Fruit fly (Drosophila melanogaster) ovary, adult (tissue): ENCODE data around the gene CG6999.
"Not testable (repeated sequence)": the region's sequence is repeated elsewhere in the genome, so short reads cannot be mapped to it uniquely, and the experiment has no call there.

Source experiments
- CG17801 ChIP-seq: fragments of 200-800 bp; optimal IDR thresholded peaks from 2 replicates; lab custom pipeline; 2019; ENCODE audit warnings: missing biosample characterization, mild to moderate bottlenecking, missing genetic modification characterization, moderate library complexity; ENCODE audit not compliant: partially characterized antibody

The CG6999 gene

DNA sequence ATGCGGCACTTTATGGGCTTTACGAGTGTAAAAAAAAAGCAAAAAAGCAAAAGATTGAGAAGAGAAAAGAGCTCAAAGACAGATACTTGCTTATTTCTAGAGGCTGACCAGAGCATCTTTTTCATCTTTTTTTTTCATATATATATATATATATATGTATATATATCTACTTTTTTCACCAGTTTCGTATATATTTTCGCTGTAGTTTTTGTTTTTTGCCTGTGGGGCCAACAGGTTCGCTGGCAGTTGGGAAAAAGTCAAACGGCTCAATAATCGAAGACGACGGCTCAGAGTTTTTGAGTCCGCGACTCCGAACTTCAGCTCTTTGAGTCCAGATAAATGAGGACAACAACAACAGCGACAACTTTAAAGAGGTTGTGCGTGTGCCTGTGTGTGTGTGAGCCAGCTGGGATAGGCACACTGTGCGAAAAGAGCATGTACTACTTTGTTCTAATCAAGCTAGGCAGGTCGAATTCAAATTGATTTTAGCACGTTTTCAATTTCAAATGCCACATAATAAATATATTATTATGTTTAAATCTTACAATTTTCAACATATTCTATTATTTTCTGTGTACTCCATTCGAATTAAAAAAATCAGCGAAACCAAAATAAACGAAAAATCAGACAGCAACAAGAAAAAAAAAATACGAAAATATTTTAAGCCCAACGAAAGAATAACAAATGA lies 21.2 kb upstream of the CG6999 start:
- TF ChIP-seq CG17801 = no peak

DNA sequence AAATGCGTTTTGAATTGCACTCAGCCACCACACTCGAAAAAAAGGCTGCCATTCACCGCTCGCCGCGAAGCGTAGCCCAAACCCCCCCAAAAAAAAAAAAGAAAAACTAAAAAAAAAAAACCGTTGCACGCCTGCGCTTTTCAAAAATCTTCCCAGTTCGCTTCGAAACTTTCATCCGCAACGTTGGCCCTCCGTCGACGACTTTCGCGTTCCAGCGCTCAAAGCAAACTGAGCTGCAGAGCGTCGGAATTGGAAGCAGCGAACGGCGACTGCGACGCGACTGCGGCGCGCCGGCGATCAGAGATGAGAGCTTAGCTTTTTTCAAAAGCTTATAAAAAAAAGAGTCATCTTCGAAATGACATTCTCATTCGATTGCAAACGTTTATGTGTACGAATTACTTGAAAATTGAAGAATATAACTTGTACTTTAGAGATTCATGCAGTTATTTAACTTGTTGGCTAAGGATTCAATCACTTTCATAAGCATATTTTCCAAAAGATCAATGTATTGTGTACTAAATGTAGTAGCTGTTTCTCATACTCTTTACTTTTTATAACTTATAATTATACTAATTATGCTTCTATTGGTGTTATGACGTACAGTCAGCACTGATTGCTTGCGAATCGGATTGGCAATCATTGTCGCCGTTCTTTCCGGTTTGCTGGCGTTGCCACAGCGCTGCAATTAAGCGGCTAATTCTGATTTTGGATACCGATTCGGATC lies 20.3 kb upstream of the CG6999 start, which contains the start of gene CG15365:
TSS of gene CG15365 (minus strand) at position 230 of the 724 bp plus-strand sequence.
- TF ChIP-seq CG17801 = peak; percentile 26

DNA sequence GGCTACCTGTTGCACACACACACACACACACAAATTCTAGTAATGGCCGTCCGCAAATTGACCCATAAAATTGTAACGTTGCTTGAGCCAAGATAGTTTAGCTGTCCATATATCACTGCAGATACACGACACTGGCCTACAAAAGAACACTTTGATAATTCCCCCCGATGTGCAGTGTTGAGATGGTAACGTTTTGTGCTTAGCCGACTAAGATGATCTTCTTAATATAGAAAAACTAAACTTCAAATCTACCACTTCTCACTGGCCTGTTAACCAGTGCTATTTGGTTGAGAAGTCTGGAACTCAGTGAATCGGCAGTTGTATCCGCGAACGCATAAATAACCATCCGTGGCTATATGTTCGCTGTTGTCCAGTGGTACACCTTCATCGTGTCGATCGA lies 19.3 kb upstream of the CG6999 start:
- no peak for TF ChIP-seq CG17801

DNA sequence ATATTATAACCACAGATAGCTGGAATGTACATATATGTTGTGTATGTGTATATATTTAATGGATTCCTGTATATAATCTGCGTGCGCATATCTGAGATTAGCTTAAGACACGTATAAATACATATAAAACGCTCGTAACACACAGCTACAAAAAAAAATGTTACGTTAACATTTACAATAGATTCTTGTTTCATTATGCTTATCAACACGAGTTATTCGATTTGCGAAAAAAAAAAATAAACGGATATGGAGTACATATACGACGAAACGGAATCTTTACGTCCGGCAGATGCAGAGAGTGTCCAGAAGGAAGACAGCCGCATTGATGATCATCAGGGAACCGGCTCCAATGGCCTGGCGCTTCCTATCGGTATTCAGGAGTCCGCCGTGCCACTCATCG lies 16.9 kb upstream of the CG6999 start, which contains the start of gene CG10970:
TSS of gene CG10970 (minus strand) at position 101 of the 400 bp plus-strand sequence.
- no peak for TF ChIP-seq CG17801

DNA sequence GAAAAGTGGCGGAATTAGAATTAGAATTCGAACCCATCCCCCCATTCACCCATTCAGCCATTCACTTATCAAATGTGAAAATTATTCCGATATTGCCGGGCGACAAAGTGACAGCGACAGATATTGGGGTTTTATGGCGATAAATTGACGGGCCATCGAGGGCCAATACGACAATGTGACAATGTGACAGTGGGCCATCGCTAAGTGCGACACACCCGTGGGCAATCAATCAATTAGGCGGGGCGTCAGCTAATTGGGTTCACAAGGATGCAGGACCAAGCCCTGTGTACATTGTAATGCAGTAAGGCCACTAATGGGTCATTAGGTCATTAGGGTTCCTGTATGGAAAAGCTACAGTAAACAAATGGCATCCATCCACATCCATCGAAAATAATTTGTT lies 14.1 kb upstream of the CG6999 start:
- no peak for TF ChIP-seq CG17801

DNA sequence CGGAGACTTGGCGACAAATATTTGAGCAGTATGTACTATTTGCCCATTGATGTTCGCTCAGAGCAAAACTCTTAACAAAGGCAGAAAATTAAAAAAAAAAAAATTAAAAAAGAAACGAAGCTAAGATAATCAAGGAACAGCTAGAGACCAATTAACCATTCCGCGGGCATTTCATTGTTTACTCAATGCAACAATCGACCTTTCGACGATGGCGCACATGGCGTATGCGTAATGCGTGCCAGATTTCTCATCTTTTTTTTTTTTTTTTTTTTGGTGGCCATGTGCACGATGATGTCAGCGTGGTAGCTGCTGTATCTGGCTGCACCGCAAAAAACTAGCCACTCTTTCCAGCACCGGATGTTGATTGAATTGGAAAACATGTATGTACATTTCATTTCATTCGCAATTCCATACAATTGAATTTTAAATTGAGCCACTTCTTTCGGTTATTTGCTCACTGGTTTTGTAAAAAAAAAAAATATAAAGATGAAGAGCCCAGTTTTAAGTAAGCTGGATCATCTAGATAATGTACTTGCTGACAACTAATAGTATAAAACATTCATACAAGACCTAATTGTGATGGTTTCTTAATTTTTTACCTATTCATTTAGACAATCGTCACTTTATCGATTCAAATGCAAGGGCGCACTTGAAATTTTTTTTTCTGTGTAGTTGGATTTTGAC lies 12.4 kb upstream of the CG6999 start:
- no peak for TF ChIP-seq CG17801

DNA sequence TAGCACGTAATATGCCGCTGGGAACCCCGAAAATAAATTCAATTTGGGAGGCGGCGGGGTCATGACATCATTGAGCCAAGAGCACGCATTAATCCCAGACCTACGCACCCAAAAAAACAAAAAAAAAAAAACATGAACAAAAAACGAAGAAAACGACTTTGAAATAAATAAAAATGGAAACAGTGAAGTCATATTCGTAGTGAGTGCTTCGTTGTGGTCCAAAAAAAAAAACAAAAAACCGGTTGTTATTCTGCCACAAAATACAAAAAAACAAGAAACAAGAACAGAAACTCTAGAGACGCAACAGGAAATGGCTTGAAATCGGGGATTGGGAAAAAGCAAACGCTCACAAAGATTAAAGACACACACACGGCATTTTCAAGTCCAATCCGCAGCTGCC lies 10.6 kb upstream of the CG6999 start:
- TF ChIP-seq CG17801 = no peak

DNA sequence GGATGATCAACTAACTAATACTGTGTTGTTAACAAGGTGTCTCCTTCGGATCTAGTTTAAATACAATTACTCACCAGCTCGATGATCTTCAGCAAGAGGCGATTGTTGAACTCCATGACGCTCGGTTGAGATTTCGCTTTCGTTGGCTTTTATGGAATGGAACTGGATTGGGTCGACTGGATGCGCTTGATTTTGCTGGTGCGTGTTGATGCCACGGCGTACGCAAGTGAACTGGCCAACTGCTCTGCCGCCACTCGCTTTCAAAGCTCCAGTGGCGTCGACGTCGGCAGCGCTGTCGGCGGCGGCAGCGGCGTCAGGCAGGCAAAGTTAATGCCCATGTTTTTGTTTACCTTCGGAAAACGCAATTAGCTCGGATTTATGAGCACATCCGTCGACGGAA lies 9.9 kb upstream of the CG6999 start, which contains the start of gene CG44325:
TSS of gene CG44325 (minus strand) at position 237 of the 400 bp plus-strand sequence.
- TF ChIP-seq CG17801 = no peak

DNA sequence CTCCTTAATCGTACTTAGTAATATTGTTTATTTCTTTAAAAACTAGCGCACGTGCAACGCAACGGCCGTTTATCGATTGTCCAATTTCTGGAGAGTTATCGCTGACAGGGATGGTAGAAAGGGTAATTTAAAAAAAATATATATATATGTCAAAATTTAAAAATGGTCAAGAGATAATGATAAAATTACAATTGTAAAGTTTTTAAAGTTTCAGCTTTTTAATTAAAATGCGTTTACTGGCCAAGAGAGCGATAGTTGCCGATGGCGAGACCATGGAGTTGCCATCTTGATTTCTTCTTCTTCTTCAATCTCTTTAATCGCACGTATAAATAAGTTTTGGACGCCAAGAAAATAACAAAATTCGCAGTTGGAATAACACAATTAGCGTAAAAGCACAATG lies 7.2 kb upstream of the CG6999 start, which contains the start of the genes CG7246 and HP1b:
TSS of gene CG7246 (minus strand) at position 96 of the 400 bp plus-strand sequence.
TSS of gene HP1b (plus strand) at position 102 of the 400 bp plus-strand sequence.
- TF ChIP-seq CG17801 = peak; percentile 91

DNA sequence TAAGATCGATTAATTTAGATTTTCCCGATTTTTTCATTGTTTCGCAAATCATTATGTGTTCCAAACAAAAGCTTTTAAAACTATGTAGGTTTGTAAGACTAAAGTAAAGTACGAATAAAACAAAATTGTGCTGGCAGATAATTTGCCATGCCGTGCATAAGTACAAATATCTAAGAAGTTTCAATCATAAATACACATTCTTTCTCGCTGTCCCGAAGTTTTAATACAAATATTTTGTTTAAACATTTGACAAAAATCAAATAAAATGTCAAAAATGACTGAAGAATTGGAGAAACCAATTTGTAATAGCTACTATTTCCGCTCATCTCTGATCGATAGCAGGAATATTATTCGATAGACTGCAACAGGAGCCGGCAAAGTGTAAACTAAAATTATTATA lies 5.6 kb upstream of the CG6999 start, which contains the start of gene APC4:
TSS of gene APC4 (plus strand) at position 332 of the 400 bp plus-strand sequence.
- peak; percentile 0 for TF ChIP-seq CG17801

DNA sequence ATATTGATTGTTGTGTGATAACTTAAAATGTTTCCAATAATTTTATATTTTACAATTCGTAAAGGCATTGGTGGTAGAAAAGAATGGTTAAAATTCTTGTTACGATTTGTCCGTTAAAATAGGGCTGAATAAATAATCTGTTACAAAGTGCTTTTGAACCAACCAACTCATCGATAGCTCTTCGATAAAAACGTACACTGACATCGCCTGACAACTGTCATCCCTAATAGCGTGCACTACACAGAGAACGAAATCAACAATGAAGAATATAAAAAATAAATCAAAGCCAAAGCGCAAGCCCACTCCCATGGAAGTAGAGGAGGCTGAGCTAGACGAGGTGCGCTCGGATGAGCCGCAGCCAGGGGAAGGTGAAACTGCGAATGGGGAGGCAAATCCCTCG lies 2.4 kb upstream of the CG6999 start, which contains the start of gene CG32708:
TSS of gene CG32708 (plus strand) at position 207 of the 400 bp plus-strand sequence.
- peak; percentile 51 for TF ChIP-seq CG17801

DNA sequence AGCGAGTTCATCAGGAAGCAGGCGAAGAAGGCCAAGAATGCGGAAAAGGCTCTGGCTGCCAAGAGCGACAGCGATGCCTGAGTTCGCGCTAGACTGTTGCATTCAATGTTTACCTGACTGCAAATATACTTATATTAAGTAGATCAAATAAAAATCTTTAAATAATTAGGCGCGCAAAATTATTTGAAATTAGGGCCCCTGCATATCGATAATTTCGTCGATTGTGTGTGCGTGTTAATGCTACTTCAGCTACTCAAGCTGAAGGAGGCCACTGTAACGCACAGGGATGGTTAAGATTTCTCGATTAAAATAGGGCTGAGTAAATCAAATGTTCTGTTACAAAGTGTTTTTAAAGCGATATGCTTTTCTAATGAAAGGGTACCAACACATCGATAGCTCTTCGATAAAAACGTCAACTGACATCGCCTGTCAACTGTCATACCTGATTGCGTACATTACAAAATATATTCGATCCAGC lies 1.4 kb upstream of the CG6999 start, which contains the start of gene CG32706:
TSS of gene CG32706 (plus strand) at position 428 of the 478 bp plus-strand sequence.
- not testable (repeated sequence) for TF ChIP-seq CG17801

DNA sequence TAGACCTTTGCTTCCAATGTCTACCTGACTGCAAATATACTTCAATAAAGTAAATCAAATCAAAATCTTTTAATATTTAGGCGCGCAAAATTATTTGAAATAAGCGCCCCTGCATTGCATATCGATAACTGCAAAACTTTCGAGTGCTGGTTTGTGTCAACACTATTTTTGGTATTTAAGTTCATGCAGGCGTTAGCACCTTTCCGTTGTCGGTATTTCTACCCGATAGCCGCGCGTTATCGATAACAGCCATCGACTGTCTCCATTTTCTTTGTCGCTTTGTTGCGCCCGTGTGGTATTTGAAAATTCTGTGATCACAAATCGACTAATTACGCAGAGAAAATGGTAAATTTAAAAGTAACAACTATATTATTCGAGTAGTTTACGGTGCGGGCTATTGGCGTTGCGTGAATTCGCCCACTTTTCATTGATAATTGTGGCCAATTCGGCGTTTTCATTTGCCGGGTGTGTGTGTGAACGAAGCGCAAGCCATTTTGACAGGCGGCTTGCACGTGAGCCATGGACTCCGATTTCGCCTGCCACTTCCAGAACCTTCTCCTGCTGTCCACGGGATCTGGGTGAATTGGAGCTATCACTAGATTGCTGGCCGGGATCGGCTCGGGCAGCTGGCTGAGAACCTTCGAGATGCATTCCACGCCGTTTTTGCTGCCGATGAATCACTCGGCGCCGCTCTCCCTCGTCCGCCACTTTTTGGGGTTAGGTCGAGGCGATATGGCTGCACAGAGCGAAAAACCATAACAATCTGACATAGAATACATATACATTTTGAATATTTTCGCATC lies 1.3 kb downstream of the CG6999 start, which contains the start of gene CCT2:
TSS of gene CCT2 (plus strand) at position 260 of the 803 bp plus-strand sequence.
- peak; percentile 69 for TF ChIP-seq CG17801

DNA sequence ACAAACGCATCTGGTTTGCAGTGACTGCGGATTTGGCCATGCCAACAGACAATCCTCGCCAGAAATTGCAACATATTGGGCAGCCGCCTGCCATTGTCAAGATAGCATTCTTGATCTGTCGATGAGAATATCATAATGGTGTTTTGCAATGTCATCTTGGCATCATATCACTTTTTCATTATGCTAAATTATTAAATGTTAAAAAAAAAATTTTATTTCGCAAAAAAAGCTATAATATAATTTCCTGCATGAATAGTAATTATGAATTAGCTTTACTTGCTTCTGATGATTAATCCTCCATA lies 1.8 kb downstream of the CG6999 start:
- no peak for TF ChIP-seq CG17801

DNA sequence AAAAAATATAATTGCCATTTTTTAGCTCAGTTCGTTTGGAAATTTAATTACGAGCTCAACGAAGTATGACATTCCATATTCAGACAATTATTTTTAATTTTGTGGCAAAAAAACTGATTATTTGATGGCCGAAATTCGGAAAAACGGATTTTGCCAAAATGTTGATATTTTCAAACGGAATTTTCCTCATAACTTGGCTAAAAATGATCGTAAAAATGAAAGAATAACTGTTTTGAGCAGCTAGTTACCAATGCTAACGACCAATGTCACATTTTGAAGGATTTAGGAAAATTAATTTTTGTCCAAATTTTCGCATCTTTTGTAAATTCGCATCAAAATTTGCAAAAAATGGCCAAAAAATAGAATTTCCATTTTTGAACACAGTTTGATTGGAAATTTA lies 4.9 kb downstream of the CG6999 start:
- no peak for TF ChIP-seq CG17801

DNA sequence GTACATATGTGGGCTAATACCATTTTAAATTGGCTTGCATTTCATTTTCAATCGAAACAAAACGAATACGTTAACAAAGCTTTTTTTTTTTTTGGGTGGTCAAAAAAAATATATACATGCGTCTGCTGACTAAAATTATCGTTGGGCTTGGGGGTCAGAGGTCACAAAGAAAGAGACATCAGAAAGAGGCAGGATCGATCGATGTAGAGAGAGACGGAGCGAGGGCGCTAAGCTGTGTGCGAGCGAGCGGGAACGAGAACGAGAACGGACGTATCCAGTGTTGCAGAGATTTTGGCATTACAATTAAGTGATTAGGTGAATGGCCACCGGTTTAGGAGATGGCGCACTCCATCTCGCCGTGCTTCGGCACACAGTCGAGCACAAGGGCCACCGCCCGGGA lies 5.7 kb downstream of the CG6999 start:
- no peak for TF ChIP-seq CG17801
